Fruit fly (Drosophila melanogaster) whole organism, embryonic: ENCODE results near the gene Ppt1.

Source experiments
- B-H2 ChIP-seq: fragments of 200-800 bp; sonication (Bioruptor generic); optimal IDR thresholded peaks from 2 replicates; lab custom pipeline; 2018; ENCODE audit warnings: missing biosample characterization, mild to moderate bottlenecking, missing genetic modification characterization
- CG11093 ChIP-seq: fragments of 200-800 bp; sonication (Bioruptor generic); IDR thresholded peaks from 3 replicates; pipeline ENCODE4 v1.3.6; 2022; ENCODE audit warnings: missing biosample characterization, missing genetic modification characterization
- CG11398 ChIP-seq: fragments of 200-800 bp; sonication (Bioruptor generic); optimal IDR thresholded peaks from 2 replicates; lab custom pipeline; 2016; ENCODE audit warnings: missing biosample characterization, missing genetic modification characterization
- CG11504 ChIP-seq: fragments of 200-800 bp; sonication (Bioruptor generic); optimal IDR thresholded peaks from 3 replicates; lab custom pipeline; 2019; ENCODE audit warnings: missing biosample characterization, mild to moderate bottlenecking, missing genetic modification characterization, moderate library complexity
- CG11696 ChIP-seq: fragments of 200-800 bp; sonication (Bioruptor generic); IDR thresholded peaks from 2 replicates; pipeline ENCODE4 v1.3.6; 2022; ENCODE audit warnings: missing biosample characterization, missing genetic modification characterization
- CG12219 ChIP-seq: fragments of 200-800 bp; sonication (Bioruptor generic); optimal IDR thresholded peaks from 3 replicates; lab custom pipeline; 2018; ENCODE audit warnings: missing biosample characterization, mild to moderate bottlenecking, missing genetic modification characterization
- CG13775 ChIP-seq: fragments of 200-800 bp; sonication (Bioruptor generic); optimal IDR thresholded peaks from 3 replicates; lab custom pipeline; 2017; ENCODE audit warnings: missing biosample characterization, mild to moderate bottlenecking, missing genetic modification characterization
- CG17361 ChIP-seq: fragments of 200-800 bp; sonication (Bioruptor generic); IDR thresholded peaks from 3 replicates; pipeline ENCODE4 v1.3.6; 2022; ENCODE audit warnings: missing biosample characterization, missing genetic modification characterization
- CG2199 ChIP-seq: fragments of 200-800 bp; sonication (Bioruptor generic); IDR thresholded peaks from 3 replicates; pipeline ENCODE4 v1.3.6; 2022; ENCODE audit warnings: missing biosample characterization, missing genetic modification characterization
- CG31224 ChIP-seq: fragments of 200-800 bp; sonication (Bioruptor generic); IDR thresholded peaks from 2 replicates; pipeline ENCODE4 v1.3.6; 2022; ENCODE audit warnings: missing biosample characterization, missing genetic modification characterization
- CG32772 ChIP-seq: fragments of 200-800 bp; sonication (Bioruptor generic); IDR thresholded peaks from 2 replicates; pipeline ENCODE4 v1.3.6; 2022; ENCODE audit warnings: missing biosample characterization, missing genetic modification characterization
- CG6791 ChIP-seq: fragments of 200-800 bp; sonication (Bioruptor generic); IDR thresholded peaks from 3 replicates; pipeline ENCODE4 v1.3.6; 2022; ENCODE audit warnings: missing biosample characterization, missing genetic modification characterization; ENCODE audit not compliant: partially characterized antibody
- CG8359 ChIP-seq: fragments of 200-800 bp; sonication (Bioruptor generic); optimal IDR thresholded peaks from 2 replicates; lab custom pipeline; 2017; ENCODE audit warnings: missing biosample characterization, mild to moderate bottlenecking, missing genetic modification characterization, borderline replicate concordance
- CG9797 ChIP-seq: fragments of 200-800 bp; sonication (Bioruptor generic); optimal IDR thresholded peaks from 3 replicates; lab custom pipeline; 2018; ENCODE audit warnings: missing biosample characterization, mild to moderate bottlenecking, missing genetic modification characterization
- CG9876 ChIP-seq: fragments of 200-800 bp; sonication (Bioruptor generic); optimal IDR thresholded peaks from 2 replicates; lab custom pipeline; 2016; ENCODE audit warnings: missing biosample characterization, missing genetic modification characterization
- CrebB ChIP-seq: fragments of 200-800 bp; sonication (Bioruptor generic); optimal IDR thresholded peaks from 3 replicates; lab custom pipeline; 2018; ENCODE audit warnings: missing biosample characterization, mild to moderate bottlenecking, missing genetic modification characterization
- D19B ChIP-seq: fragments of 200-800 bp; sonication (Bioruptor generic); optimal IDR thresholded peaks from 2 replicates; lab custom pipeline; 2017; ENCODE audit warnings: missing biosample characterization, mild to moderate bottlenecking, missing genetic modification characterization
- Dad ChIP-seq: fragments of 200-800 bp; sonication (Bioruptor generic); optimal IDR thresholded peaks from 3 replicates; lab custom pipeline; 2016; ENCODE audit warnings: missing biosample characterization, missing genetic modification characterization
- Dref ChIP-seq: fragments of 200-800 bp; sonication (Bioruptor generic); IDR thresholded peaks from 2 replicates; pipeline ENCODE4 v1.3.6; 2022; ENCODE audit warnings: missing biosample characterization, missing genetic modification characterization
- ERR ChIP-seq: fragments of 200-800 bp; sonication (Bioruptor generic); optimal IDR thresholded peaks from 2 replicates; lab custom pipeline; 2016; ENCODE audit warnings: missing biosample characterization, missing genetic modification characterization
- HLH3B ChIP-seq: fragments of 200-800 bp; sonication (Bioruptor generic); IDR thresholded peaks from 2 replicates; pipeline ENCODE4 v1.3.6; 2022; ENCODE audit warnings: missing biosample characterization, missing genetic modification characterization
- Hr3 ChIP-seq: fragments of 200-800 bp; sonication (Bioruptor generic); optimal IDR thresholded peaks from 3 replicates; lab custom pipeline; 2016; ENCODE audit warnings: missing biosample characterization, missing genetic modification characterization
- Max ChIP-seq: fragments of 200-800 bp; sonication (Bioruptor generic); optimal IDR thresholded peaks from 2 replicates; lab custom pipeline; 2016; ENCODE audit warnings: missing biosample characterization, mild to moderate bottlenecking, missing genetic modification characterization
- NfI ChIP-seq: fragments of 200-800 bp; sonication (Bioruptor generic); optimal IDR thresholded peaks from 3 replicates; lab custom pipeline; 2018; ENCODE audit warnings: missing biosample characterization, mild to moderate bottlenecking, missing genetic modification characterization, moderate library complexity
- Ravus ChIP-seq: fragments of 200-800 bp; sonication (Bioruptor generic); IDR thresholded peaks from 2 replicates; pipeline ENCODE4 v1.3.6; 2022; ENCODE audit warnings: missing biosample characterization, missing genetic modification characterization
- Taf1 ChIP-seq: fragments of 200-800 bp; sonication (Bioruptor generic); IDR thresholded peaks from 2 replicates; pipeline ENCODE4 v1.3.6; 2022; ENCODE audit warnings: missing biosample characterization, missing genetic modification characterization
- Trl ChIP-seq, 3 experiments: fragments of >200 bp in 2 of 3; fragments of 200-800 bp in 1 of 3; sonication (Bioruptor generic) in 1 of 3; optimal IDR thresholded peaks; 2 replicates in 1 of 3; 3 replicates in 2 of 3; lab custom pipeline; 2016 to 2017; ENCODE audit warnings: missing biosample characterization in 1 of 3, missing genetic modification characterization in 1 of 3
- ase ChIP-seq: fragments of 200-800 bp; sonication (Bioruptor generic); IDR thresholded peaks from 3 replicates; pipeline ENCODE4 v1.3.6; 2022; ENCODE audit warnings: missing biosample characterization, missing genetic modification characterization
- chif ChIP-seq, 2 experiments: fragments of 200-800 bp; sonication (Bioruptor generic); optimal IDR thresholded peaks; 3 replicates each; lab custom pipeline; 2016; ENCODE audit warnings: missing biosample characterization in 2 of 2, missing genetic modification characterization in 2 of 2
- danr ChIP-seq: fragments of 200-800 bp; sonication (Bioruptor generic); IDR thresholded peaks from 2 replicates; pipeline ENCODE4 v1.3.6; 2022; ENCODE audit warnings: missing biosample characterization, missing genetic modification characterization
- dysf ChIP-seq: fragments of 200-800 bp; sonication (Bioruptor generic); IDR thresholded peaks from 3 replicates; pipeline ENCODE4 v1.3.6; 2022; ENCODE audit warnings: missing biosample characterization, missing genetic modification characterization
- gcm2 ChIP-seq: fragments of 200-800 bp; sonication (Bioruptor generic); optimal IDR thresholded peaks from 2 replicates; lab custom pipeline; 2016; ENCODE audit warnings: missing biosample characterization, missing genetic modification characterization
- hkb ChIP-seq, 2 experiments: fragments of 200-800 bp in 1 of 2; fragments of >200 bp in 1 of 2; sonication (Bioruptor generic) in 1 of 2; IDR thresholded peaks in 1 of 2; optimal IDR thresholded peaks in 1 of 2; 2 replicates each; pipeline versions ENCODE4 v1.3.6 to Lab custom; 2017 to 2022; ENCODE audit warnings: missing biosample characterization in 1 of 2, missing genetic modification characterization in 1 of 2
- kay ChIP-seq: fragments of 200-800 bp; sonication (Bioruptor generic); optimal IDR thresholded peaks from 2 replicates; lab custom pipeline; 2016; ENCODE audit warnings: missing biosample characterization, missing genetic modification characterization
- mirr ChIP-seq: fragments of 200-800 bp; sonication (Bioruptor generic); optimal IDR thresholded peaks from 3 replicates; lab custom pipeline; 2018; ENCODE audit warnings: missing biosample characterization, mild to moderate bottlenecking, missing genetic modification characterization
- mld ChIP-seq: fragments of 200-800 bp; sonication (Bioruptor generic); IDR thresholded peaks from 3 replicates; pipeline ENCODE4 v1.3.6; 2022; ENCODE audit warnings: missing biosample characterization, missing genetic modification characterization; ENCODE audit not compliant: partially characterized antibody
- org-1 ChIP-seq: fragments of 200-800 bp; sonication (Bioruptor generic); optimal IDR thresholded peaks from 2 replicates; lab custom pipeline; 2017; ENCODE audit warnings: missing biosample characterization, missing genetic modification characterization
- pho ChIP-seq: fragments of 200-800 bp; sonication (Bioruptor generic); optimal IDR thresholded peaks from 2 replicates; lab custom pipeline; 2016; ENCODE audit warnings: missing biosample characterization, missing genetic modification characterization
- pros ChIP-seq: fragments of 200-800 bp; sonication (Bioruptor generic); optimal IDR thresholded peaks from 3 replicates; lab custom pipeline; 2019; ENCODE audit warnings: missing biosample characterization, mild to moderate bottlenecking, missing genetic modification characterization, moderate library complexity
- run ChIP-seq: fragments of 200-800 bp; sonication (Bioruptor generic); optimal IDR thresholded peaks from 3 replicates; lab custom pipeline; 2018; ENCODE audit warnings: missing biosample characterization, mild to moderate bottlenecking, missing genetic modification characterization
- seq ChIP-seq: fragments of 200-800 bp; sonication (Bioruptor generic); IDR thresholded peaks from 2 replicates; pipeline ENCODE4 v1.3.6; 2022; ENCODE audit warnings: missing biosample characterization, missing genetic modification characterization
- slou ChIP-seq: fragments of 200-800 bp; sonication (Bioruptor generic); optimal IDR thresholded peaks from 3 replicates; lab custom pipeline; 2016; ENCODE audit warnings: missing biosample characterization, missing genetic modification characterization
- sug ChIP-seq: fragments of 200-800 bp; optimal IDR thresholded peaks from 2 replicates; lab custom pipeline; 2019; ENCODE audit warnings: missing biosample characterization, mild to moderate bottlenecking, missing genetic modification characterization, moderate library complexity
- tin ChIP-seq: fragments of 200-800 bp; sonication (Bioruptor generic); optimal IDR thresholded peaks from 3 replicates; lab custom pipeline; 2016; ENCODE audit warnings: missing biosample characterization, missing genetic modification characterization
- toy ChIP-seq: fragments of 200-800 bp; sonication (Bioruptor generic); IDR thresholded peaks from 2 replicates; pipeline ENCODE4 v1.3.6; 2022; ENCODE audit warnings: missing biosample characterization, missing genetic modification characterization
- tx ChIP-seq: fragments of 200-800 bp; sonication (Bioruptor generic); optimal IDR thresholded peaks from 2 replicates; lab custom pipeline; 2016; ENCODE audit warnings: missing biosample characterization, missing genetic modification characterization
- vnd ChIP-seq: fragments of 200-800 bp; sonication (Bioruptor generic); IDR thresholded peaks from 3 replicates; pipeline ENCODE4 v1.3.6; 2022; ENCODE audit warnings: missing biosample characterization, missing genetic modification characterization; ENCODE audit not compliant: partially characterized antibody
- vvl ChIP-seq: fragments of 200-800 bp; sonication (Bioruptor generic); IDR thresholded peaks from 2 replicates; pipeline ENCODE4 v1.3.6; 2022; ENCODE audit warnings: missing biosample characterization, missing genetic modification characterization

Ppt1 gene

DNA sequence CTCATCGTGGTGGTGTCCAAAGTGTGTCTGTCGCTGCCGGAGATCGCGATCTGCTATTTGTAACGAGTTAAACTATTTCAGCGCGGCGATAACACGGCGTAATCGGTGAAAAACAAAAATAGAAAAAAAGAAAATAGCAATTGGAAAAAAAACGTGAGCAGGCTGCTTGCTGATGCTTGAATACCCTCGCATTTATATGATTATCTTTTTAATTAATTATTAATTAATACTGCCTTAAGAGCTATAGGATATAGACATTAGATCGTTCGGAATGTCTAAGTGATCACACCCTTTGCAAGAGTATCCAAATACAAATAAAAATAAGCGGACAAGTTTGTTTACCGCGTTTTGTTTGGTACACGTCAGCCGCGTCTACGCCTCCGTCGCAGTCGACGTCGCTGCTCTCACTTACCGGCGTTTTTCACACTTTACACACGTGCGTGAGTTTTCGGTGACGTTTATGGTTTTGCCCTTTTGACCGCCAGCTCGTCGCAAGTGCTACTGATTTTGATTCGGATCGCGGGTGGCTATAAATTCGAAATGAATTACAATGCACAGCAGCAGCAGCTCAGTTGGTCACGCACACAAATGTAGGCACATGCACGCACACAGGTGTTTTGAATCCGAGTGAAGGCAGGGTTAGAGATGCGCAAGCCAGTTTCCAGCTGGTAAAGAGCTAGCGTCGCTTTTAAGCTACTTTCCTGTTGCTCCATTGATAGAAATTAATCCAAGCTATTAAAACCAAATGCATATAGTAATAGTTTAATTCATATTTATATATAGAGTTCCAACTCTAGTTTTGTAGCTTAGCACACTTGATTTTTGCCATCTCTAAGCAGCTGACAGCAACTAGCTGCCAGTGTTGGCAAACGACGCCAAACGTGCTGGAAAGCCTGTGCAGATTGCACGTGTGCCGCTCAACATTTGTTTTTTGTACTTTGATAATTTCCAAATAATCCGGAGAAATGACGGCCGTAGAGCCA, 24.3 kb upstream of the Ppt1 start, which contains the start of the genes CG2004 and CG1785 (continued):
- peak; percentile 69; the same call in 1 of the 2 replicates for TF ChIP-seq CG11696
- no peak for TF ChIP-seq Trl (optimal IDR thresholded peaks at IDR 0.05; lab: Kevin White, UChicago)
- TF ChIP-seq Trl (GFP tag; optimal IDR thresholded peaks at IDR 0.05; lab: Kevin White, UChicago), result peak; percentile 83
- TF ChIP-seq kay (GFP tag; lab: Kevin White, UChicago), result peak; percentile 84
- TF ChIP-seq tin, result peak; percentile 92
- peak; percentile 94 for TF ChIP-seq CG32772 (GFP tag; lab: Robert Waterston, UW)
- peak; percentile 60 for TF ChIP-seq CG9797 (GFP tag; lab: Kevin White, UChicago)
- TF ChIP-seq danr (GFP tag; lab: Robert Waterston, UW), result peak; percentile 85
- TF ChIP-seq CG12219 (GFP tag; lab: Kevin White, UChicago), result peak; percentile 61
- peak; percentile 44 for TF ChIP-seq Dref (GFP tag; lab: Robert Waterston, UW)
- TF ChIP-seq toy (GFP tag; lab: Robert Waterston, UW), result peak; percentile 79
- peak; percentile 45 for TF ChIP-seq slou
- peak; percentile 91 for TF ChIP-seq CG2199
- peak; percentile 85 for TF ChIP-seq ERR (GFP tag; lab: Kevin White, UChicago)
- peak; percentile 73 for TF ChIP-seq tx
- peak; percentile 94 for TF ChIP-seq ase (GFP tag; lab: Robert Waterston, UW)
- no peak for TF ChIP-seq pros (GFP tag; lab: Kevin White, UChicago)
- TF ChIP-seq seq, result peak; percentile 85
- TF ChIP-seq CG17361, result peak; percentile 94
- peak; percentile 66 for TF ChIP-seq vnd (GFP tag; lab: Robert Waterston, UW)
- TF ChIP-seq Taf1 (GFP tag; lab: Robert Waterston, UW), result peak; percentile 90
- peak; percentile 79 to 89 for TF ChIP-seq chif (GFP tag; optimal IDR thresholded peaks at IDR 0.05; lab: Kevin White, UChicago)
- TF ChIP-seq CG11398 (GFP tag; lab: Kevin White, UChicago), result peak; percentile 63
- peak; percentile 62 for TF ChIP-seq mirr
- TF ChIP-seq CG11093 (GFP tag; lab: Robert Waterston, UW), result peak; percentile 91
- TF ChIP-seq Max, result peak; percentile 95
- peak; percentile 89 for TF ChIP-seq sug (tag; lab: Kevin White, UChicago)
- TF ChIP-seq CG6791 (GFP tag; lab: Robert Waterston, UW), result peak; percentile 54; the same call in 1 of the 3 replicates
- peak; percentile 79 for TF ChIP-seq gcm2
- TF ChIP-seq pho (GFP tag; lab: Kevin White, UChicago), result peak; percentile 88
- TF ChIP-seq Ravus (GFP tag; lab: Robert Waterston, UW), result peak; percentile 77
- TF ChIP-seq Hr3, result peak; percentile 91
- peak; percentile 53 for TF ChIP-seq CG8359 (GFP tag; lab: Kevin White, UChicago)
- peak; percentile 74 for TF ChIP-seq hkb (optimal IDR thresholded peaks at IDR 0.05; lab: Kevin White, UChicago)
- TF ChIP-seq hkb (GFP tag; IDR thresholded peaks at IDR 0.05; lab: Robert Waterston, UW), result peak; percentile 92
- TF ChIP-seq NfI (GFP tag; lab: Kevin White, UChicago), result peak; percentile 92
- peak; percentile 56 for TF ChIP-seq Dad
- peak; percentile 55 for TF ChIP-seq CG9876 (GFP tag; lab: Kevin White, UChicago)
- TF ChIP-seq CG13775 (GFP tag; lab: Kevin White, UChicago), result peak; percentile 95
- TF ChIP-seq D19B (GFP tag; lab: Kevin White, UChicago), result peak; percentile 68
- TF ChIP-seq dysf (GFP tag; lab: Robert Waterston, UW), result peak; percentile 93
- peak; percentile 94 for TF ChIP-seq HLH3B (GFP tag; lab: Robert Waterston, UW)
- TF ChIP-seq B-H2 (GFP tag; lab: Kevin White, UChicago), result peak; percentile 89
- TF ChIP-seq run (tag; lab: Kevin White, UChicago), result peak; percentile 58
- TF ChIP-seq CG31224 (GFP tag; lab: Robert Waterston, UW), result peak; percentile 89
- TF ChIP-seq CG11504 (tag; lab: Kevin White, UChicago), result peak; percentile 87
- peak; percentile 66 for TF ChIP-seq CrebB (tag; lab: Kevin White, UChicago)
- TF ChIP-seq org-1 (GFP tag; lab: Kevin White, UChicago), result peak; percentile 77
- no peak for TF ChIP-seq mld (GFP tag; lab: Robert Waterston, UW)
- TF ChIP-seq vvl (GFP tag; lab: Robert Waterston, UW), result peak; percentile 96
